Worm (Caenorhabditis elegans): ENCODE results near the gene F54F7.10.

The F54F7.10 gene

DNA sequence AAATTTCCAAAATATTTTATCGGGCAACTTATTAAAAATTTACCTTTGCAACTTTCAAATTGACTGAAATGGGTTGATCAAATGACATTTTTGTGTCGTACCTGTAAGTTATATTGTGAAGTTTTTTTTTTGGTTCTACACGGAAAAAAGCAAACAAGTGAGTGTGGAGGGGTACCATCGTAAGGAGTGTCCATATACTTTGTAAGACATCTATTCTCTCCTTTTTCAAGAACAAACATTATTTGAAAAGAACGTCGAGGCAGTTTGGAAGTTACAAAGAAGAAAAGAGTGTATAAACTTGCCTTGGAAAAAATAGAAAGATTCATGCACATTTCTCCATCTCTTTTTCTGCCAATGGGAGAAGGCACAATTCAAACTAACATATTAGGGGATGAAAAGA is 26.0 kb upstream of the F54F7.10 start, which contains the start of gene taf-7.1:
TSS of gene taf-7.1 (minus strand) at position 101 of the 400 bp plus-strand sequence.
- TF ChIP-seq tra-4 (tag; optimal IDR thresholded peaks at IDR 0.05) (no peak), pes-1 (GFP tag; IDR thresholded peaks at IDR 0.05) (no peak), ets-7 (tag; optimal IDR thresholded peaks at IDR 0.05) (no peak), hnd-1 (tag; optimal IDR thresholded peaks at IDR 0.05) (no peak), hmg-4 (GFP tag; optimal IDR thresholded peaks at IDR 0.05) (no peak), ceh-13 (GFP tag; optimal IDR thresholded peaks at IDR 0.05) (no peak), F13C5.2 (tag; optimal IDR thresholded peaks at IDR 0.05) (no peak), aly-1 (tag; optimal IDR thresholded peaks at IDR 0.05) (no peak), ama-1 (optimal IDR thresholded peaks at IDR 0.05) (no peak), scrt-1 (GFP tag; IDR thresholded peaks at IDR 0.05) (no peak), B0310.2 (tag; optimal IDR thresholded peaks at IDR 0.05) (no peak), hmbx-1 (tag; optimal IDR thresholded peaks at IDR 0.05) (no peak), flt-1 (GFP tag; IDR thresholded peaks at IDR 0.05) (no peak), ceh-36 (tag; optimal IDR thresholded peaks at IDR 0.05) (no peak), tbx-37 (GFP tag; conservative IDR thresholded peaks at IDR 0.05) (no peak), tbx-11 (GFP tag; IDR thresholded peaks at IDR 0.05) (no peak), sea-1 (GFP tag; conservative IDR thresholded peaks at IDR 0.05) (no peak)

DNA sequence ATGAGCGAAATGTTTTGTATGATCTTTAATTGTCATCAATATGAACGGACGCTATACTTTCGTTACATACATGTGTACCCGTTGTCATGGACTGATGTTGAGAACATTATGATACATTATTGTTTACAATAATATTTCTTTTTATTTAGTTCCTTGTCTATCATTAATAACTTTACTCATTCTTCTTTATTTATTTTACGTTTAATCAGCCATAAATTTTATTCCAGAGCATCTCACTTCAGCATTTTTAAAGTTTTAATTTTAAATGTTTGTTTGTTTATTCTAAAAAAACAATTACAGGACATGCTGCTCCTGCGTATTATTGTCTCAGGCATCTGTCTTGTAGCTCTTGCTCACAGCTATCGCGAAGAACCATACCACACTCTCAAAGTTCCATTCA is 20.0 kb upstream of the F54F7.10 start, which contains the start of gene F54F7.2:
TSS of gene F54F7.2 (plus strand) at position 301 of the 400 bp plus-strand sequence.
- TF ChIP-seq F13C5.2 (tag; optimal IDR thresholded peaks at IDR 0.05) (no peak), sea-1 (GFP tag; conservative IDR thresholded peaks at IDR 0.05) (no peak), hmbx-1 (tag; optimal IDR thresholded peaks at IDR 0.05) (no peak), tra-4 (tag; optimal IDR thresholded peaks at IDR 0.05) (no peak), hnd-1 (tag; optimal IDR thresholded peaks at IDR 0.05) (no peak)

DNA sequence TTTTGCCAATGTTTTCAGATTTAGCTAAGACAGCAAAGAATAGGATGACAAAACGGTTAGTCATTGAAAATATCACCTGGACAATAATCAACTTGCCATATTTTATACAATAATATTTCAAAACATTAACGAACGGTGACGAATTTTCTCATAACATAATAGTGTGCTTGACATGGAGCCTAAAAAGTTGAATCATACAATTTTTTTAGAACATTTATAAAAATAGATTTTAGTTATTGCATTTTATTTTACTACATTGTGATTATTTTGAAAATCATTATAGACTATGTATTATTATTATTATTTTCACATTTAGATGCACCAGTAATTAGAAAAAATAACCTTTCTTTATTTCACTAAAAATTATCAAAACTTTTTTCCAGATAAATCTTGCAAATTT is 14.8 kb upstream of the F54F7.10 start, which contains the start of gene F54F7.9:
TSS of gene F54F7.9 (minus strand) at position 101 of the 400 bp plus-strand sequence.
- TF ChIP-seq ama-1 (optimal IDR thresholded peaks at IDR 0.05) (no peak), aly-1 (tag; optimal IDR thresholded peaks at IDR 0.05) (no peak), tbx-11 (GFP tag; IDR thresholded peaks at IDR 0.05) (no peak), tra-4 (tag; optimal IDR thresholded peaks at IDR 0.05) (no peak), ceh-13 (GFP tag; optimal IDR thresholded peaks at IDR 0.05) (no peak), B0310.2 (tag; optimal IDR thresholded peaks at IDR 0.05) (no peak), tbx-37 (GFP tag; conservative IDR thresholded peaks at IDR 0.05) (no peak), hnd-1 (tag; optimal IDR thresholded peaks at IDR 0.05) (no peak), pes-1 (GFP tag; IDR thresholded peaks at IDR 0.05) (no peak), ets-7 (tag; optimal IDR thresholded peaks at IDR 0.05) (no peak), ceh-36 (tag; optimal IDR thresholded peaks at IDR 0.05) (no peak), scrt-1 (GFP tag; IDR thresholded peaks at IDR 0.05) (no peak), sea-1 (GFP tag; conservative IDR thresholded peaks at IDR 0.05) (no peak), hmg-4 (GFP tag; optimal IDR thresholded peaks at IDR 0.05) (no peak), F13C5.2 (tag; optimal IDR thresholded peaks at IDR 0.05) (no peak)

DNA sequence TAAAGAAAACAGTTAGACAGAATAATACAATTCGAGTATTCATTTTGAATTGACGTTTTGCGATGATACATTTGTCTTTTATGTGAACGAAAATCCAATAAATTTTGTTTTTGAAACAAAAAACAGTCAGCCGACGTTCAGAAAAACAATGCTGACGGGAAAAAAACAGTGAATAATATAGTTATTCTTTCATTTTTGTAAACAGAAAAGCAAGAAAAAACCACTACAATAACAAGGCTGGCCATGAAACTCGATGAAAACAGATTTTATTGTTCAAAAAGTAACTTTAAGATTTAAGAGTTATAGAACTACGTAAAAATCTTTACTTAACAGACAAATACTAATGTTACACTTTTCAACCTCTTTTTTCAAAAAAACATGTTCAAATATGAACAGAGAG is 13.3 kb upstream of the F54F7.10 start, which contains the start of gene F54F7.3:
TSS of gene F54F7.3 (minus strand) at position 101 of the 400 bp plus-strand sequence.
- TF ChIP-seq ets-7 (tag; optimal IDR thresholded peaks at IDR 0.05) (no peak), tbx-11 (GFP tag; IDR thresholded peaks at IDR 0.05) (no peak), hmbx-1 (tag; optimal IDR thresholded peaks at IDR 0.05) (no peak), hmg-4 (GFP tag; optimal IDR thresholded peaks at IDR 0.05) (no peak), aly-1 (tag; optimal IDR thresholded peaks at IDR 0.05) (no peak), sea-1 (GFP tag; conservative IDR thresholded peaks at IDR 0.05) (no peak)

DNA sequence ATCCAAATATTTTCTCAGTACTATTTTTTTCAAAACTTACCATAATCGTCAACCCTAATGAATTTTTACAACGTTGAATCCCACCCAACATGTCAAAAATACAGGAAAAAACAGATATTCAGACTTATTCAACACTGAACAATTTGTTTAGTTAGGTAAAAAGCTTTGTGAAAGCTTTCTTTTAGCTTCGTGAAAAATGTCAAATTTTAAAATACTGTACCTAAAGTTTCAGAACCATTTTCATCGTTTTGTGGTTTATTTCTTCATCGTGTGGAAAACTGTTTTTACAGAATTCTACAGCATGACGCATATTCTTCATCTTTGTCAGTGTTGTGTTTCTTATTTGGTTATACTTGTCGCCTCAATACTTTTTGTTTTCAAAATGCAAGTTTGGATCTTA is 12.8 kb upstream of the F54F7.10 start, which contains the start of gene F54F7.14:
TSS of gene F54F7.14 (plus strand) at position 301 of the 400 bp plus-strand sequence.
- TF ChIP-seq ets-7 (tag; optimal IDR thresholded peaks at IDR 0.05): no peak

DNA sequence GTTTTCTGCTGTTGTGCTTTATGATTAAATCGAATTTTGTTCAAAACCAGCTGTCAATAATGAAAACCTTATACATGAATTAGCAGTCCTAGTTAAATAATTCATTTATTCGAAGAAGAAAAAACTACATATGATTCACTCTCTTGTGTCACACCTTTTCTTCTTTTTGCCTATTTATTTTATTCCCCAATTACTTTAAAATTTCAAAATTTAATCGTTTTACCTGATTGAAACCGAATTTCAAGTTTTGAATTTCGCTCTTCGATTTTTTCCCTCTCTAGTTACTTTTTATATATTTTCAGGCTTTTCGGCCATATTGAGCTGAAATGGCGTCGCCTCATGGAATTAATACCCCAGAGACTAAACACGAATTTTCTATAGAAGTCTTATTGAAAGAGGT is 10.9 kb upstream of the F54F7.10 start, which contains the start of gene xtr-1:
TSS of gene xtr-1 (plus strand) at position 301 of the 400 bp plus-strand sequence.
- TF ChIP-seq hmbx-1 (tag; optimal IDR thresholded peaks at IDR 0.05): no peak

DNA sequence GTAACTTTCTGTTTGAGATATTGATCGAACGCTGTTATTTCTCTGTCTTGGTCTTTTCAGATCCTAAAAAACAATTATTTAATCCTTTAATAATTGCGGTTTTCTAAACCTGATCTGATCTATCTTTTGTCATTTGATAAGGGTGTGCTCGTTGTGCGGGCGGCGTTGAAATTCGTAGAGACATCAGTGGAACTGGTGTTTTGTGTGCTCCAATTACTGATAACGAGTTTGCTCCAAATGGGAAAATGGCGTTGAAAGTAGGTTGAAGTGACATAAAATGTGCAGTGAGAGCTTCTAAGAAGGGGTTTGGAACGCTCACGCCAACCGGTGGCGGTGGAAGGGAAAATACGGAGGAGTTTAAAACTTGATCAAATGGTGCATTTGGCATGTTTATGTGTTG is 9.0 kb upstream of the F54F7.10 start:
- no peak for TF ChIP-seq sea-1 (GFP tag; conservative IDR thresholded peaks at IDR 0.05)
- no peak for TF ChIP-seq scrt-1 (GFP tag; IDR thresholded peaks at IDR 0.05)
- TF ChIP-seq ceh-36 (tag; optimal IDR thresholded peaks at IDR 0.05): no peak
- no peak for TF ChIP-seq pes-1 (GFP tag; IDR thresholded peaks at IDR 0.05)
- TF ChIP-seq hnd-1 (tag; optimal IDR thresholded peaks at IDR 0.05): no peak
- no peak for TF ChIP-seq ets-7 (tag; optimal IDR thresholded peaks at IDR 0.05)
- no peak for TF ChIP-seq tbx-37 (GFP tag; conservative IDR thresholded peaks at IDR 0.05)
- no peak for TF ChIP-seq F13C5.2 (tag; optimal IDR thresholded peaks at IDR 0.05)
- no peak for TF ChIP-seq flt-1 (GFP tag; IDR thresholded peaks at IDR 0.05)
- no peak for TF ChIP-seq hmbx-1 (tag; optimal IDR thresholded peaks at IDR 0.05)
- TF ChIP-seq tbx-11 (GFP tag; IDR thresholded peaks at IDR 0.05): no peak
- no peak for TF ChIP-seq B0310.2 (tag; optimal IDR thresholded peaks at IDR 0.05)
- no peak for TF ChIP-seq aly-1 (tag; optimal IDR thresholded peaks at IDR 0.05)

DNA sequence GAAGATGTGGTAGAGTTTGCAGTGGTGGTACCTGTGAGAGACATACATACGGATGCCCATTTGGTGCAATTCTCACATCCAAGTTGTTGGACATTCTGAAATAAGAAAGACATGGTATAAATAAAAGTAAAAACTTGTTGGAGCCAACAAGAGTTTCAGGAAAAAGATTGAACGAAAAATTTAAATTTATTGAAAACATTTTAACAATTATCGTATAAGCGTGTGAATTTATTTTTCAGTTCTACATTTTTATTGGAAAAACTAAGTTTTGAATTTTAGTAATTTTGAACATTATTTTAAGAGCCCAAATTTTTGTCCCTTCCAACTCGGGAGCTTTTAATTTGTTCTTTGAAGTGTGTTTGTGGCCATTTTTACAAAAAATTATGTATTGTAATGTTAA is 8.5 kb upstream of the F54F7.10 start, which contains the start of gene F54F7.8:
TSS of gene F54F7.8 (minus strand) at position 101 of the 400 bp plus-strand sequence.
- TF ChIP-seq ceh-36 (tag; optimal IDR thresholded peaks at IDR 0.05): no peak
- TF ChIP-seq scrt-1 (GFP tag; IDR thresholded peaks at IDR 0.05): no peak
- TF ChIP-seq ceh-13 (GFP tag; optimal IDR thresholded peaks at IDR 0.05): no peak
- no peak for TF ChIP-seq tbx-11 (GFP tag; IDR thresholded peaks at IDR 0.05)
- TF ChIP-seq hnd-1 (tag; optimal IDR thresholded peaks at IDR 0.05): no peak
- TF ChIP-seq tra-4 (tag; optimal IDR thresholded peaks at IDR 0.05): no peak
- TF ChIP-seq pes-1 (GFP tag; IDR thresholded peaks at IDR 0.05): no peak
- TF ChIP-seq tbx-37 (GFP tag; conservative IDR thresholded peaks at IDR 0.05): no peak
- no peak for TF ChIP-seq ama-1 (optimal IDR thresholded peaks at IDR 0.05)
- TF ChIP-seq aly-1 (tag; optimal IDR thresholded peaks at IDR 0.05): no peak
- TF ChIP-seq flt-1 (GFP tag; IDR thresholded peaks at IDR 0.05): no peak
- no peak for TF ChIP-seq ets-7 (tag; optimal IDR thresholded peaks at IDR 0.05)
- no peak for TF ChIP-seq hmbx-1 (tag; optimal IDR thresholded peaks at IDR 0.05)

Measured in whole organism, early embryonic.